Worm (Caenorhabditis elegans) whole organism, L2 larva: Measurements from ENCODE around the gene R08C7.4.
A peak's percentile ranks its signal among the peaks of the same experiment; 100 is the strongest.

Source experiments
- C34F6.9 ChIP-seq: fragments of 150-350 bp; optimal IDR thresholded peaks from 2 replicates; lab custom pipeline; 2014; ENCODE audit warnings: missing biosample characterization, missing genetic modification characterization
- F13H6.1 ChIP-seq: sonication (generic microtip); optimal IDR thresholded peaks from 2 replicates; lab custom pipeline; 2016; ENCODE audit warnings: missing genetic modification characterization, missing compliant biosample characterization
- ZK546.5 ChIP-seq: sonication (generic microtip); optimal IDR thresholded peaks from 2 replicates; lab custom pipeline; 2017; ENCODE audit warnings: missing biosample characterization, missing genetic modification characterization
- alr-1 ChIP-seq: fragments of 150-350 bp; optimal IDR thresholded peaks from 2 replicates; lab custom pipeline; 2014; ENCODE audit warnings: missing biosample characterization, missing genetic modification characterization
- aly-2 ChIP-seq: fragments of 150-350 bp; optimal IDR thresholded peaks from 2 replicates; lab custom pipeline; 2014; ENCODE audit warnings: missing biosample characterization, missing genetic modification characterization
- blmp-1 ChIP-seq: sonication (generic microtip); optimal IDR thresholded peaks from 2 replicates; lab custom pipeline; 2017; ENCODE audit warnings: missing genetic modification characterization, mild to moderate bottlenecking, missing compliant biosample characterization, antibody characterized with exemption, moderate library complexity; ENCODE audit not compliant: insufficient read depth
- ceh-16 ChIP-seq: fragments of 150-350 bp; optimal IDR thresholded peaks from 2 replicates; lab custom pipeline; 2014; ENCODE audit warnings: missing biosample characterization, missing genetic modification characterization
- crh-2 ChIP-seq: sonication (generic microtip); optimal IDR thresholded peaks from 2 replicates; lab custom pipeline; 2017; ENCODE audit warnings: missing biosample characterization, missing genetic modification characterization
- elt-1 ChIP-seq: fragments of 150-350 bp; optimal IDR thresholded peaks from 2 replicates; lab custom pipeline; 2014; ENCODE audit warnings: missing biosample characterization, missing genetic modification characterization
- elt-3 ChIP-seq: sonication (generic microtip); optimal IDR thresholded peaks from 2 replicates; lab custom pipeline; 2017; ENCODE audit warnings: missing biosample characterization, missing genetic modification characterization
- fos-1 ChIP-seq: fragments of 150-350 bp; optimal IDR thresholded peaks from 2 replicates; lab custom pipeline; 2014; ENCODE audit warnings: missing biosample characterization, missing genetic modification characterization
- gmeb-1 ChIP-seq: fragments of 150-350 bp; optimal IDR thresholded peaks from 2 replicates; lab custom pipeline; 2014; ENCODE audit warnings: missing biosample characterization, missing genetic modification characterization
- lin-13 ChIP-seq: fragments of 150-350 bp; optimal IDR thresholded peaks from 2 replicates; lab custom pipeline; 2014; ENCODE audit warnings: missing biosample characterization, missing genetic modification reagents, missing genetic modification characterization
- lin-39 ChIP-seq: fragments of 150-350 bp; optimal IDR thresholded peaks from 2 replicates; lab custom pipeline; 2014; ENCODE audit warnings: missing biosample characterization, missing genetic modification reagents, missing genetic modification characterization
- lsy-2 ChIP-seq, 2 experiments: fragments of 150-350 bp in 1 of 2; sonication (generic microtip) in 1 of 2; optimal IDR thresholded peaks; 2 replicates each; lab custom pipeline; 2014 to 2017; ENCODE audit warnings: missing biosample characterization in 2 of 2, missing genetic modification characterization in 2 of 2
- mab-5 ChIP-seq: fragments of 150-350 bp; optimal IDR thresholded peaks from 2 replicates; lab custom pipeline; 2014; ENCODE audit warnings: missing biosample characterization, missing genetic modification characterization
- mbf-1 ChIP-seq: sonication (generic microtip); optimal IDR thresholded peaks from 2 replicates; lab custom pipeline; 2017; ENCODE audit warnings: missing biosample characterization, missing genetic modification characterization
- nhr-10 ChIP-seq: sonication (generic microtip); optimal IDR thresholded peaks from 2 replicates; lab custom pipeline; 2017; ENCODE audit warnings: missing biosample characterization, missing genetic modification characterization
- nhr-11 ChIP-seq: fragments of 150-350 bp; optimal IDR thresholded peaks from 2 replicates; lab custom pipeline; 2014; ENCODE audit warnings: missing biosample characterization, missing genetic modification characterization
- nhr-129 ChIP-seq: fragments of 150-350 bp; optimal IDR thresholded peaks from 2 replicates; lab custom pipeline; 2014; ENCODE audit warnings: missing biosample characterization, missing genetic modification characterization
- nhr-21 ChIP-seq: fragments of 150-350 bp; optimal IDR thresholded peaks from 2 replicates; lab custom pipeline; 2014; ENCODE audit warnings: missing biosample characterization, missing genetic modification characterization
- nhr-23 ChIP-seq: fragments of 150-350 bp; optimal IDR thresholded peaks from 2 replicates; lab custom pipeline; 2014; ENCODE audit warnings: missing biosample characterization, missing genetic modification reagents, missing genetic modification characterization
- nhr-237 ChIP-seq: fragments of 150-350 bp; optimal IDR thresholded peaks from 2 replicates; lab custom pipeline; 2014; ENCODE audit warnings: missing biosample characterization, missing genetic modification characterization
- nhr-25 ChIP-seq: fragments of 150-350 bp; sonication (generic microtip); optimal IDR thresholded peaks from 3 replicates; lab custom pipeline; 2014; ENCODE audit warnings: missing biosample characterization, missing genetic modification characterization
- nhr-6 ChIP-seq: fragments of 150-350 bp; optimal IDR thresholded peaks from 2 replicates; lab custom pipeline; 2014; ENCODE audit warnings: missing biosample characterization, missing genetic modification characterization
- nhr-77 ChIP-seq: fragments of 150-350 bp; optimal IDR thresholded peaks from 2 replicates; lab custom pipeline; 2014; ENCODE audit warnings: missing biosample characterization, missing genetic modification characterization
- peb-1 ChIP-seq: fragments of 150-350 bp; optimal IDR thresholded peaks from 2 replicates; lab custom pipeline; 2014; ENCODE audit warnings: missing biosample characterization, missing genetic modification characterization
- sma-3 ChIP-seq: sonication (generic microtip); optimal IDR thresholded peaks from 2 replicates; lab custom pipeline; 2016; ENCODE audit warnings: missing genetic modification reagents, missing genetic modification characterization, missing compliant biosample characterization
- sma-9 ChIP-seq, 2 experiments: fragments of 150-350 bp in 1 of 2; sonication (generic microtip) in 1 of 2; optimal IDR thresholded peaks; 2 replicates each; lab custom pipeline; 2014 to 2016; ENCODE audit warnings: missing genetic modification characterization in 2 of 2, mild to moderate bottlenecking in 1 of 2, missing biosample characterization in 1 of 2, missing compliant biosample characterization in 1 of 2, missing genetic modification reagents in 1 of 2, moderate library complexity in 1 of 2
- snpc-4 ChIP-seq: fragments of 150-350 bp; optimal IDR thresholded peaks from 2 replicates; lab custom pipeline; 2014; ENCODE audit warnings: missing biosample characterization, missing genetic modification characterization
- unc-39 ChIP-seq: fragments of 150-350 bp; optimal IDR thresholded peaks from 2 replicates; lab custom pipeline; 2014; ENCODE audit warnings: missing biosample characterization, missing genetic modification characterization
- unc-55 ChIP-seq: fragments of 150-350 bp; sonication (generic microtip); optimal IDR thresholded peaks from 3 replicates; lab custom pipeline; 2014; ENCODE audit warnings: missing biosample characterization, missing genetic modification reagents, missing genetic modification characterization
- unc-62 ChIP-seq: fragments of 150-350 bp; optimal IDR thresholded peaks from 2 replicates; lab custom pipeline; 2014; ENCODE audit warnings: missing biosample characterization, missing genetic modification reagents, missing genetic modification characterization
- zag-1 ChIP-seq: fragments of 150-350 bp; optimal IDR thresholded peaks from 2 replicates; lab custom pipeline; 2014; ENCODE audit warnings: missing biosample characterization, missing genetic modification characterization
- ztf-1 ChIP-seq: fragments of 200-800 bp; sonication (Bioruptor generic); conservative IDR thresholded peaks from 2 replicates; pipeline ENCODE4 v1.3.6; 2022; ENCODE audit warnings: missing genetic modification characterization, missing compliant biosample characterization
- ztf-4 ChIP-seq: fragments of 150-350 bp; optimal IDR thresholded peaks from 2 replicates; lab custom pipeline; 2014; ENCODE audit warnings: missing biosample characterization, missing genetic modification characterization

R08C7.4 gene

ce11 chrIV:4400350-4401326 lies 34.2 kb upstream of the R08C7.4 start, which contains the start of gene Y24D9A.6 (continued):
- TF ChIP-seq unc-62 (GFP tag; lab: Kevin White, UChicago), result no peak
- TF ChIP-seq nhr-77 (tag; lab: Kevin White, UChicago), result no peak
- TF ChIP-seq ceh-16 (tag; lab: Kevin White, UChicago), result peak; percentile 100
- no peak for TF ChIP-seq nhr-237 (tag; lab: Kevin White, UChicago)
- no peak for TF ChIP-seq alr-1 (tag; lab: Kevin White, UChicago)
- TF ChIP-seq snpc-4, result no peak
- peak; percentile 93 for TF ChIP-seq nhr-21 (tag; lab: Kevin White, UChicago)
- peak; percentile 55 for TF ChIP-seq lin-13
- no peak for TF ChIP-seq lin-39 (tag; lab: Kevin White, UChicago)

- TF ChIP-seq nhr-21 (tag; lab: Kevin White, UChicago) (peak; percentile 77), peb-1 (no peak), gmeb-1 (tag; lab: Kevin White, UChicago) (peak; percentile 39), crh-2 (peak; percentile 23), ztf-4 (tag; lab: Kevin White, UChicago) (peak; percentile 24), ceh-16 (tag; lab: Kevin White, UChicago) (peak; percentile 83), unc-62 (GFP tag; lab: Kevin White, UChicago) (no peak), sma-9 (GFP tag; optimal IDR thresholded peaks at IDR 0.05; lab: Kevin White, UChicago) (peak; percentile 75), sma-9 (tag; optimal IDR thresholded peaks at IDR 0.05; lab: Kevin White, UChicago) (no peak), elt-3 (tag; lab: Kevin White, UChicago) (no peak), nhr-129 (tag; lab: Kevin White, UChicago) (peak; percentile 71), sma-3 (GFP tag; lab: Kevin White, UChicago) (peak; percentile 84), C34F6.9 (tag; lab: Kevin White, UChicago) (peak; percentile 20), nhr-6 (tag; lab: Kevin White, UChicago) (peak; percentile 9), lsy-2 (tag; optimal IDR thresholded peaks at IDR 0.05; lab: Kevin White, UChicago) (peak in 1 of 2 experiments; percentile 47), nhr-25 (tag; lab: Kevin White, UChicago) (peak; percentile 77)
Measured at ce11 chrIV:4402413-4402812, 32.4 kb upstream of the R08C7.4 start.

- TF ChIP-seq mbf-1, result no peak
- no peak for TF ChIP-seq blmp-1 (tag; lab: Kevin White, UChicago)
- peak; percentile 36 for TF ChIP-seq C34F6.9 (tag; lab: Kevin White, UChicago)
- TF ChIP-seq nhr-129 (tag; lab: Kevin White, UChicago), result peak; percentile 16
- TF ChIP-seq crh-2, result no peak
Measured at ce11 chrIV:4403870-4404269, 31.0 kb upstream of the R08C7.4 start.

ce11 chrIV:4405126-4405525 lies 29.7 kb upstream of the R08C7.4 start, which contains the start of gene Y24D9A.7:
TSS of gene Y24D9A.7 (minus strand) at chrIV:4405171.
- peak in 1 of 2 experiments; percentile 8 for TF ChIP-seq lsy-2 (tag; optimal IDR thresholded peaks at IDR 0.05; lab: Kevin White, UChicago)
- peak; percentile 74 for TF ChIP-seq nhr-129 (tag; lab: Kevin White, UChicago)
- TF ChIP-seq nhr-21 (tag; lab: Kevin White, UChicago), result peak; percentile 29
- TF ChIP-seq crh-2, result peak; percentile 55
- TF ChIP-seq unc-62 (GFP tag; lab: Kevin White, UChicago), result no peak
- peak; percentile 48 for TF ChIP-seq fos-1
- no peak for TF ChIP-seq ceh-16 (tag; lab: Kevin White, UChicago)
- TF ChIP-seq F13H6.1 (tag; lab: Kevin White, UChicago), result peak; percentile 13
- TF ChIP-seq snpc-4, result no peak
- TF ChIP-seq sma-9 (GFP tag; optimal IDR thresholded peaks at IDR 0.05; lab: Kevin White, UChicago), result peak; percentile 52
- TF ChIP-seq sma-9 (tag; optimal IDR thresholded peaks at IDR 0.05; lab: Kevin White, UChicago), result no peak
- no peak for TF ChIP-seq ZK546.5
- TF ChIP-seq gmeb-1 (tag; lab: Kevin White, UChicago), result peak; percentile 17
- no peak for TF ChIP-seq nhr-237 (tag; lab: Kevin White, UChicago)
- TF ChIP-seq ztf-4 (tag; lab: Kevin White, UChicago), result peak; percentile 3
- TF ChIP-seq ztf-1 (GFP tag; lab: Robert Waterston, UW), result 0 out of 2 replicates have a peak, but pooled peaks have one; percentile 67

- peak; percentile 10 for TF ChIP-seq mab-5 (tag; lab: Kevin White, UChicago)
- no peak for TF ChIP-seq elt-1 (tag; lab: Kevin White, UChicago)
- TF ChIP-seq C34F6.9 (tag; lab: Kevin White, UChicago), result peak; percentile 76
- TF ChIP-seq zag-1, result peak; percentile 25
- TF ChIP-seq ztf-4 (tag; lab: Kevin White, UChicago), result peak; percentile 46
- peak; percentile 85 for TF ChIP-seq nhr-129 (tag; lab: Kevin White, UChicago)
- TF ChIP-seq elt-3 (tag; lab: Kevin White, UChicago), result no peak
- TF ChIP-seq nhr-11 (tag; lab: Kevin White, UChicago), result no peak
- no peak for TF ChIP-seq snpc-4
- peak; percentile 38 for TF ChIP-seq nhr-6 (tag; lab: Kevin White, UChicago)
- TF ChIP-seq crh-2, result peak; percentile 21
- TF ChIP-seq nhr-23 (tag; lab: Kevin White, UChicago), result no peak
- TF ChIP-seq nhr-21 (tag; lab: Kevin White, UChicago), result peak; percentile 30
- peak; percentile 60 for TF ChIP-seq F13H6.1 (tag; lab: Kevin White, UChicago)
- peak; percentile 80 for TF ChIP-seq lin-13
- TF ChIP-seq nhr-25 (tag; lab: Kevin White, UChicago), result peak; percentile 57
- peak; percentile 25 for TF ChIP-seq lin-39 (tag; lab: Kevin White, UChicago)
- no peak for TF ChIP-seq unc-39 (tag; lab: Kevin White, UChicago)
- TF ChIP-seq alr-1 (tag; lab: Kevin White, UChicago), result no peak
- TF ChIP-seq unc-55, result peak; percentile 89
- no peak for TF ChIP-seq nhr-10 (tag; lab: Kevin White, UChicago)
- TF ChIP-seq sma-3 (GFP tag; lab: Kevin White, UChicago), result peak; percentile 63
- TF ChIP-seq sma-9 (GFP tag; optimal IDR thresholded peaks at IDR 0.05; lab: Kevin White, UChicago), result peak; percentile 63
- no peak for TF ChIP-seq sma-9 (tag; optimal IDR thresholded peaks at IDR 0.05; lab: Kevin White, UChicago)
- no peak for TF ChIP-seq aly-2 (tag; lab: Kevin White, UChicago)
- peak; percentile 19 for TF ChIP-seq ceh-16 (tag; lab: Kevin White, UChicago)
Measured at ce11 chrIV:4406054-4406539, 28.7 kb upstream of the R08C7.4 start.
